Worm (Caenorhabditis elegans): Measurements from ENCODE around the gene skr-8.

DNA sequence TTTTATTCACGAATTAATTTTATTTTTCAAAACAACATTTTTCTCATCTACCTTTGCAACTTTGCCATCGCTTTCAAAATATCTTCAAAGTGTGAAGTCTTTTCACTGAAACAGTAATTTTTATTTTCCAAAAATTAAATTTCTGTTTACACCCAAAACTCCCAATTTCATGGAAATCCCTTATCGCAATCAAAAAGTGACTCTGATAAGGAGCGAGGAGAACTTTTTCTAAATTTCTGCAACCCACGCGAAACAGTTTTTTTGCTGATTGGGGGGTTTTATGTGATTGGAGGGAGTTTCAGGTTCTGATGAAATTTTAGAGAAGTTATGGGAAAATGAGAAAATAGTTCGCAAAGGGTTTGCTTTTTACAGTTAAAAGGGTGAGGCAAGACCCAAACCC lies 13.9 kb upstream of the skr-8 start:
- TF ChIP-seq pha-4 (tag; optimal IDR thresholded peaks at IDR 0.05) (no peak), unc-62 (GFP tag; optimal IDR thresholded peaks at IDR 0.05) (no peak), egl-5 (tag; optimal IDR thresholded peaks at IDR 0.05) (no peak), R02D3.7 (tag; optimal IDR thresholded peaks at IDR 0.05) (no peak), pqm-1 (tag; optimal IDR thresholded peaks at IDR 0.05) (peak; percentile 70), ZK546.5 (tag; optimal IDR thresholded peaks at IDR 0.05) (no peak), elt-3 (tag; optimal IDR thresholded peaks at IDR 0.05) (no peak), aly-2 (tag; optimal IDR thresholded peaks at IDR 0.05) (no peak), ztf-11 (tag; optimal IDR thresholded peaks at IDR 0.05) (no peak), ama-1 (optimal IDR thresholded peaks at IDR 0.05) (no peak), ztf-4 (tag; optimal IDR thresholded peaks at IDR 0.05) (no peak), tbx-2 (tag; optimal IDR thresholded peaks at IDR 0.05) (no peak)

All from whole organism, L3 larva.